Fruit fly (Drosophila melanogaster) whole organism, embryonic: ENCODE measurements around the gene Vm26Ab.

Experiments
- CG11456 ChIP-seq: fragments of 200-800 bp; sonication (Bioruptor generic); IDR thresholded peaks from 3 replicates; pipeline ENCODE4 v1.3.6; 2022; ENCODE audit warnings: missing biosample characterization, missing genetic modification characterization
- CG11695 ChIP-seq: fragments of 200-800 bp; sonication (Bioruptor generic); IDR thresholded peaks from 3 replicates; pipeline ENCODE4 v1.3.6; 2022; ENCODE audit warnings: missing biosample characterization, missing genetic modification characterization
- CG12071 ChIP-seq: fragments of 200-800 bp; sonication (Bioruptor generic); optimal IDR thresholded peaks from 3 replicates; lab custom pipeline; 2018; ENCODE audit warnings: missing biosample characterization, mild to moderate bottlenecking, missing genetic modification characterization
- CG12659 ChIP-seq: fragments of 200-800 bp; sonication (Bioruptor generic); optimal IDR thresholded peaks from 3 replicates; lab custom pipeline; 2017; ENCODE audit warnings: mild to moderate bottlenecking, missing biosample characterization, missing genetic modification reagents, missing genetic modification characterization
- CG13894 ChIP-seq: fragments of 200-800 bp; sonication (Bioruptor generic); optimal IDR thresholded peaks from 3 replicates; lab custom pipeline; 2018; ENCODE audit warnings: missing biosample characterization, mild to moderate bottlenecking, missing genetic modification characterization, moderate library complexity
- CG14441 ChIP-seq: fragments of 200-800 bp; sonication (Bioruptor generic); IDR thresholded peaks from 2 replicates; pipeline ENCODE4 v1.3.6; 2022; ENCODE audit warnings: missing biosample characterization, missing genetic modification characterization
- CG1529 ChIP-seq: fragments of 200-800 bp; sonication (Bioruptor generic); optimal IDR thresholded peaks from 3 replicates; lab custom pipeline; 2018; ENCODE audit warnings: missing biosample characterization, missing genetic modification characterization
- CG18764 ChIP-seq: fragments of 200-800 bp; sonication (Bioruptor generic); optimal IDR thresholded peaks from 3 replicates; lab custom pipeline; 2016; ENCODE audit warnings: missing biosample characterization, missing genetic modification characterization
- CG2889 ChIP-seq: fragments of 200-800 bp; sonication (Bioruptor generic); IDR thresholded peaks from 3 replicates; pipeline ENCODE4 v1.3.6; 2022; ENCODE audit warnings: missing biosample characterization, missing genetic modification characterization
- CG31365 ChIP-seq: fragments of 200-800 bp; sonication (Bioruptor generic); optimal IDR thresholded peaks from 2 replicates; lab custom pipeline; 2018; ENCODE audit warnings: missing biosample characterization, mild to moderate bottlenecking, missing genetic modification characterization
- CG32772 ChIP-seq: fragments of 200-800 bp; sonication (Bioruptor generic); IDR thresholded peaks from 2 replicates; pipeline ENCODE4 v1.3.6; 2022; ENCODE audit warnings: missing biosample characterization, missing genetic modification characterization
- CG42726 ChIP-seq: fragments of 200-800 bp; sonication (Bioruptor generic); IDR thresholded peaks from 2 replicates; pipeline ENCODE4 v1.3.6; 2022; ENCODE audit warnings: missing biosample characterization, missing genetic modification characterization; ENCODE audit not compliant: partially characterized antibody
- CG4360 ChIP-seq: fragments of 200-800 bp; sonication (Bioruptor generic); IDR thresholded peaks from 2 replicates; pipeline ENCODE4 v1.3.6; 2022; ENCODE audit warnings: missing biosample characterization, missing genetic modification characterization
- CG6813 ChIP-seq: fragments of 200-800 bp; sonication (Bioruptor generic); optimal IDR thresholded peaks from 2 replicates; lab custom pipeline; 2017; ENCODE audit warnings: missing biosample characterization, missing genetic modification characterization, mild to moderate bottlenecking, moderate library complexity, missing genetic modification reagents
- CG7357 ChIP-seq: fragments of 200-800 bp; sonication (Bioruptor generic); IDR thresholded peaks from 3 replicates; pipeline ENCODE4 v1.3.6; 2022; ENCODE audit warnings: missing biosample characterization, missing genetic modification characterization
- CG7987 ChIP-seq: fragments of 200-800 bp; sonication (Bioruptor generic); optimal IDR thresholded peaks from 2 replicates; lab custom pipeline; 2018; ENCODE audit warnings: missing biosample characterization, mild to moderate bottlenecking, missing genetic modification characterization, moderate library complexity
- CG8281 ChIP-seq: fragments of 200-800 bp; sonication (Bioruptor generic); optimal IDR thresholded peaks from 2 replicates; lab custom pipeline; 2018; ENCODE audit warnings: missing biosample characterization, mild to moderate bottlenecking, missing genetic modification characterization, moderate library complexity
- CG9797 ChIP-seq: fragments of 200-800 bp; sonication (Bioruptor generic); optimal IDR thresholded peaks from 3 replicates; lab custom pipeline; 2018; ENCODE audit warnings: missing biosample characterization, mild to moderate bottlenecking, missing genetic modification characterization
- CG9817 ChIP-seq: fragments of 200-800 bp; sonication (Bioruptor generic); optimal IDR thresholded peaks from 2 replicates; lab custom pipeline; 2018; ENCODE audit warnings: missing biosample characterization, mild to moderate bottlenecking, missing genetic modification characterization, moderate library complexity
- CG9932 ChIP-seq: fragments of 200-800 bp; sonication (Bioruptor generic); IDR thresholded peaks from 2 replicates; pipeline ENCODE4 v1.3.6; 2022; ENCODE audit warnings: missing biosample characterization, missing genetic modification characterization
- CoRest ChIP-seq: fragments of 200-800 bp; sonication (Bioruptor generic); optimal IDR thresholded peaks from 3 replicates; lab custom pipeline; 2018; ENCODE audit warnings: missing biosample characterization, mild to moderate bottlenecking, missing genetic modification characterization, moderate library complexity
- Lhr ChIP-seq: fragments of 200-800 bp; sonication (Bioruptor generic); optimal IDR thresholded peaks from 3 replicates; lab custom pipeline; 2017; ENCODE audit warnings: mild to moderate bottlenecking, missing biosample characterization, missing genetic modification reagents, missing genetic modification characterization
- Lim3 ChIP-seq: fragments of 200-800 bp; sonication (Bioruptor generic); IDR thresholded peaks from 2 replicates; pipeline ENCODE4 v1.3.6; 2022; ENCODE audit warnings: missing biosample characterization, missing genetic modification characterization
- Mes4 ChIP-seq: fragments of 200-800 bp; sonication (Bioruptor generic); optimal IDR thresholded peaks from 2 replicates; lab custom pipeline; 2016; ENCODE audit warnings: missing biosample characterization, missing genetic modification characterization
- PHDP ChIP-seq: fragments of 200-800 bp; sonication (Bioruptor generic); optimal IDR thresholded peaks from 3 replicates; lab custom pipeline; 2018; ENCODE audit warnings: missing biosample characterization, mild to moderate bottlenecking, missing genetic modification characterization, moderate library complexity
- Stat92E ChIP-seq, 3 experiments: fragments of >200 bp in 2 of 3; fragments of 200-800 bp in 1 of 3; sonication (Bioruptor generic) in 1 of 3; optimal IDR thresholded peaks; 2 replicates each; lab custom pipeline; 2017 to 2019; ENCODE audit warnings: missing biosample characterization in 3 of 3, missing genetic modification characterization in 3 of 3, mild to moderate bottlenecking in 1 of 3, moderate library complexity in 1 of 3
- Xrp1 ChIP-seq: fragments of 200-800 bp; sonication (Bioruptor generic); IDR thresholded peaks from 2 replicates; pipeline ENCODE4 v1.3.6; 2022; ENCODE audit warnings: missing biosample characterization, missing genetic modification characterization
- ara ChIP-seq: fragments of 200-800 bp; sonication (Bioruptor generic); IDR thresholded peaks from 2 replicates; pipeline ENCODE4 v1.3.6; 2022; ENCODE audit warnings: missing biosample characterization, missing genetic modification characterization
- dm ChIP-seq: fragments of 200-800 bp; sonication (Bioruptor generic); optimal IDR thresholded peaks from 3 replicates; lab custom pipeline; 2016; ENCODE audit warnings: missing biosample characterization, missing genetic modification characterization
- fd64A ChIP-seq: fragments of 200-800 bp; sonication (Bioruptor generic); optimal IDR thresholded peaks from 3 replicates; lab custom pipeline; 2018; ENCODE audit warnings: missing biosample characterization, mild to moderate bottlenecking, missing genetic modification characterization
- gfzf ChIP-seq: fragments of 200-800 bp; sonication (Bioruptor generic); optimal IDR thresholded peaks from 2 replicates; lab custom pipeline; 2016; ENCODE audit warnings: missing biosample characterization, mild to moderate bottlenecking, missing genetic modification characterization, moderate library complexity
- grn ChIP-seq: fragments of 200-800 bp; sonication (Bioruptor generic); optimal IDR thresholded peaks from 3 replicates; lab custom pipeline; 2017; ENCODE audit warnings: missing biosample characterization, missing genetic modification characterization
- hb ChIP-seq: fragments of 200-800 bp; sonication (Bioruptor generic); IDR thresholded peaks from 3 replicates; pipeline ENCODE4 v1.3.6; 2022; ENCODE audit warnings: missing biosample characterization, missing genetic modification characterization; ENCODE audit not compliant: partially characterized antibody
- ind ChIP-seq: fragments of 200-800 bp; sonication (Bioruptor generic); optimal IDR thresholded peaks from 3 replicates; lab custom pipeline; 2016; ENCODE audit warnings: missing biosample characterization, missing genetic modification characterization
- odd ChIP-seq: fragments of 200-800 bp; sonication (Bioruptor generic); optimal IDR thresholded peaks from 2 replicates; lab custom pipeline; 2017; ENCODE audit warnings: missing biosample characterization, mild to moderate bottlenecking, missing genetic modification characterization
- org-1 ChIP-seq: fragments of 200-800 bp; sonication (Bioruptor generic); optimal IDR thresholded peaks from 2 replicates; lab custom pipeline; 2017; ENCODE audit warnings: missing biosample characterization, missing genetic modification characterization
- otp ChIP-seq: fragments of 200-800 bp; sonication (Bioruptor generic); IDR thresholded peaks from 3 replicates; pipeline ENCODE4, ENCODE4 v1.3.6; 2022; ENCODE audit warnings: missing biosample characterization, missing genetic modification characterization
- pho ChIP-seq: fragments of 200-800 bp; sonication (Bioruptor generic); optimal IDR thresholded peaks from 2 replicates; lab custom pipeline; 2016; ENCODE audit warnings: missing biosample characterization, missing genetic modification characterization
- phol ChIP-seq: fragments of 200-800 bp; sonication (Bioruptor generic); optimal IDR thresholded peaks from 3 replicates; lab custom pipeline; 2018; ENCODE audit warnings: missing biosample characterization, mild to moderate bottlenecking, missing genetic modification characterization, moderate library complexity
- ranshi ChIP-seq: fragments of 200-800 bp; sonication (Bioruptor generic); IDR thresholded peaks from 2 replicates; pipeline ENCODE4 v1.3.6; 2022; ENCODE audit warnings: missing biosample characterization, missing genetic modification characterization
- salm ChIP-seq: fragments of 200-800 bp; sonication (Bioruptor generic); optimal IDR thresholded peaks from 2 replicates; lab custom pipeline; 2018; ENCODE audit warnings: missing biosample characterization, mild to moderate bottlenecking, missing genetic modification characterization
- scrt ChIP-seq: fragments of 200-800 bp; sonication (Bioruptor generic); optimal IDR thresholded peaks from 2 replicates; lab custom pipeline; 2018; ENCODE audit warnings: missing biosample characterization, mild to moderate bottlenecking, missing genetic modification characterization, moderate library complexity
- slou ChIP-seq: fragments of 200-800 bp; sonication (Bioruptor generic); optimal IDR thresholded peaks from 3 replicates; lab custom pipeline; 2016; ENCODE audit warnings: missing biosample characterization, missing genetic modification characterization
- tx ChIP-seq: fragments of 200-800 bp; sonication (Bioruptor generic); optimal IDR thresholded peaks from 2 replicates; lab custom pipeline; 2016; ENCODE audit warnings: missing biosample characterization, missing genetic modification characterization
- wek ChIP-seq: fragments of 200-800 bp; sonication (Bioruptor generic); optimal IDR thresholded peaks from 3 replicates; lab custom pipeline; 2018; ENCODE audit warnings: missing biosample characterization, mild to moderate bottlenecking, missing genetic modification characterization, moderate library complexity
- wor ChIP-seq: fragments of 200-800 bp; sonication (Bioruptor generic); IDR thresholded peaks from 2 replicates; pipeline ENCODE4 v1.3.6; 2022; ENCODE audit warnings: missing biosample characterization, missing genetic modification characterization
- zf30C ChIP-seq: fragments of 200-800 bp; sonication (Bioruptor generic); optimal IDR thresholded peaks from 3 replicates; lab custom pipeline; 2018; ENCODE audit warnings: missing biosample characterization, mild to moderate bottlenecking, missing genetic modification characterization
- zfh2 ChIP-seq: fragments of 200-800 bp; sonication (Bioruptor generic); optimal IDR thresholded peaks from 2 replicates; lab custom pipeline; 2016; ENCODE audit warnings: missing biosample characterization, missing genetic modification characterization

The Vm26Ab gene

dm6 chr2L:5943229-5944078 lies 13.3 kb upstream of the Vm26Ab start, which contains the start of the genes Sfp26Ad and Gpdh1 (continued):
- peak; percentile 72 for TF ChIP-seq CoRest (tag; lab: Kevin White, UChicago)
- no peak for TF ChIP-seq odd (GFP tag; lab: Kevin White, UChicago)
- TF ChIP-seq CG1529 = peak; percentile 41
- TF ChIP-seq fd64A = peak; percentile 12
- no peak for TF ChIP-seq otp (GFP tag; lab: Robert Waterston, UW)
- no peak for TF ChIP-seq CG8281 (tag; lab: Kevin White, UChicago)
- 0 out of 2 replicates have a peak, but pooled peaks have one; percentile 17 for TF ChIP-seq CG42726
- TF ChIP-seq Lhr (GFP tag; lab: Kevin White, UChicago) = peak; percentile 55
- peak; percentile 73 for TF ChIP-seq CG4360 (GFP tag; lab: Robert Waterston, UW)
- TF ChIP-seq grn (GFP tag; lab: Kevin White, UChicago) = peak; percentile 43
- peak; percentile 83 for TF ChIP-seq tx (GFP tag; lab: Kevin White, UChicago)
- TF ChIP-seq ind (GFP tag; lab: Kevin White, UChicago) = peak; percentile 83
- TF ChIP-seq CG2889 (GFP tag; lab: Robert Waterston, UW) = 0 out of 3 replicates have a peak, but pooled peaks have one; percentile 13
- peak; percentile 64; the same call in 2 of the 3 replicates for TF ChIP-seq CG11695 (GFP tag; lab: Robert Waterston, UW)
- TF ChIP-seq slou (GFP tag; lab: Kevin White, UChicago) = peak; percentile 74
- no peak for TF ChIP-seq CG7357
- TF ChIP-seq ara (GFP tag; lab: Robert Waterston, UW) = no peak
- TF ChIP-seq Mes4 (GFP tag; lab: Kevin White, UChicago) = peak; percentile 65
- TF ChIP-seq CG7987 = peak; percentile 69
- TF ChIP-seq org-1 = no peak
- peak; percentile 26 for TF ChIP-seq CG31365 (tag; lab: Kevin White, UChicago)
- TF ChIP-seq ranshi = peak; percentile 40; the same call in 1 of the 2 replicates
- peak; percentile 45 for TF ChIP-seq CG12071 (GFP tag; lab: Kevin White, UChicago)
- TF ChIP-seq dm = no peak
- TF ChIP-seq phol (tag; lab: Kevin White, UChicago) = peak; percentile 50
- TF ChIP-seq CG12659 = peak; percentile 84
- peak; percentile 99 for TF ChIP-seq wek
- peak; percentile 60 for TF ChIP-seq CG13894 (tag; lab: Kevin White, UChicago)
- TF ChIP-seq CG9932 (GFP tag; lab: Robert Waterston, UW) = peak; percentile 92
- TF ChIP-seq PHDP (tag; lab: Kevin White, UChicago) = peak; percentile 73
- TF ChIP-seq gfzf (GFP tag; lab: Kevin White, UChicago) = peak; percentile 31
- no peak for TF ChIP-seq hb (GFP tag; lab: Robert Waterston, UW)
- peak; percentile 82 for TF ChIP-seq pho (GFP tag; lab: Kevin White, UChicago)
- peak; percentile 54 for TF ChIP-seq CG9797 (GFP tag; lab: Kevin White, UChicago)
- peak; percentile 60 for TF ChIP-seq salm (tag; lab: Kevin White, UChicago)
- peak; percentile 66 for TF ChIP-seq CG32772 (GFP tag; lab: Robert Waterston, UW)
- peak; percentile 87 for TF ChIP-seq CG11456 (GFP tag; lab: Robert Waterston, UW)
- peak; percentile 74 for TF ChIP-seq Xrp1 (GFP tag; lab: Robert Waterston, UW)
- TF ChIP-seq Stat92E (GFP tag; optimal IDR thresholded peaks at IDR 0.05; lab: Kevin White, UChicago) = no peak
- TF ChIP-seq wor (GFP tag; lab: Robert Waterston, UW) = no peak
- peak; percentile 60 for TF ChIP-seq CG9817 (tag; lab: Kevin White, UChicago)
- TF ChIP-seq CG6813 (GFP tag; lab: Kevin White, UChicago) = no peak
- TF ChIP-seq CG14441 (GFP tag; lab: Robert Waterston, UW) = peak; percentile 60
- peak; percentile 36 for TF ChIP-seq scrt (GFP tag; lab: Kevin White, UChicago)
- TF ChIP-seq zfh2 (GFP tag; lab: Kevin White, UChicago) = peak; percentile 76
- TF ChIP-seq Lim3 (GFP tag; lab: Robert Waterston, UW) = no peak
- no peak for TF ChIP-seq zf30C (GFP tag; lab: Kevin White, UChicago)
- TF ChIP-seq CG18764 (GFP tag; lab: Kevin White, UChicago) = peak; percentile 67
